Worm (Caenorhabditis elegans): ENCODE measurements around the gene egg-1.
A peak's percentile ranks its signal among the peaks of the same experiment; 100 is the strongest.

Gene egg-1

DNA sequence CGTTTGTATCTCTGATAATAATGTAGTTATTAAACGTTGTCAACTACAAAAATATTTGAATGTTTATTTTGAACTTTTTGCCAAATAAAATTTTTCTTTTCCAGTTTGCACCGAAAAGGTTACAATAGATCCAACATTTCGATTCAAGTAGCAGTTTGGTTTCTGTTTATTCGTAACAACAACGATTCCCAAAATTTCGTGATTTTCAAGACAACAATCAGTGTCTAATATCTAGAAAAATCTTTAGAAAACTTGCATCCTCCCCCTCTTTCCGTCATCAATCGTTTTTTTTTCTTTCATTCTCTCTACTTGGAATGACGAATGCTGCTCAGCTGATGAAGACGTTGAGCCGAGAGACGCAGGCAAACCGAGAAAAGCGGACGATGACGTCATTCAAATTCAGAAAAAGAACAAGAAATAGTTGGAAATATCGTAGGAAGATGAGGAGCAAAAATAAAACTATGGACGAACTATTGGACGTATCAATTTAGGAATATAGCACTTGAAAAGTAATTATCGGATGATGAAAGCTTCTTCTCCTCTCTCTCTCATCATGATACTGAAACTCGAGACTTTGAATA lies 30.6 kb downstream of the egg-1 start (continued):
- TF ChIP-seq nhr-19 (GFP tag; conservative IDR thresholded peaks at IDR 0.05) (peak; percentile 25; the same call in 1 of the 2 replicates), aha-1 (tag; optimal IDR thresholded peaks at IDR 0.05) (no peak), nhr-20 (tag; optimal IDR thresholded peaks at IDR 0.05) (peak; percentile 37), fkh-10 (GFP tag; optimal IDR thresholded peaks at IDR 0.05) (peak; percentile 74), sptf-1 (tag; optimal IDR thresholded peaks at IDR 0.05) (no peak), xbp-1 (tag; optimal IDR thresholded peaks at IDR 0.05) (peak; percentile 60), elt-2 (tag; optimal IDR thresholded peaks at IDR 0.05) (no peak), irx-1 (tag; optimal IDR thresholded peaks at IDR 0.05) (peak; percentile 52), pax-3 (tag; optimal IDR thresholded peaks at IDR 0.05) (peak; percentile 63), nhr-47 (tag; optimal IDR thresholded peaks at IDR 0.05) (peak; percentile 82), sox-4 (tag; optimal IDR thresholded peaks at IDR 0.05) (peak; percentile 72), hlh-17 (GFP tag; optimal IDR thresholded peaks at IDR 0.05; ENCODE audit: borderline replicate concordance) (no peak), unc-30 (tag; optimal IDR thresholded peaks at IDR 0.05) (no peak), mef-2 (tag; optimal IDR thresholded peaks at IDR 0.05) (peak; percentile 74), lin-14 (GFP tag; optimal IDR thresholded peaks at IDR 0.05) (peak; percentile 94), alr-1 (tag; optimal IDR thresholded peaks at IDR 0.05; ENCODE audit: borderline replicate concordance) (no peak), lin-13 (GFP tag; optimal IDR thresholded peaks at IDR 0.05) (peak; percentile 42), elt-3 (tag; optimal IDR thresholded peaks at IDR 0.05) (no peak), lir-3 (tag; optimal IDR thresholded peaks at IDR 0.05; ENCODE audit: poor library complexity) (peak; percentile 29), nhr-76 (tag; optimal IDR thresholded peaks at IDR 0.05) (no peak), pqm-1 (tag; optimal IDR thresholded peaks at IDR 0.05) (no peak), rnt-1 (tag; optimal IDR thresholded peaks at IDR 0.05) (no peak), hpl-2 (GFP tag; optimal IDR thresholded peaks at IDR 0.05) (no peak), efl-1 (optimal IDR thresholded peaks at IDR 0.05) (peak; percentile 23 to 33), efl-1 (GFP tag; optimal IDR thresholded peaks at IDR 0.05 in 1 of 2) (peak in 1 of 2 experiments; percentile 19), ztf-4 (tag; optimal IDR thresholded peaks at IDR 0.05) (peak; percentile 65), lin-39 (tag; optimal IDR thresholded peaks at IDR 0.05) (no peak), nhr-84 (tag; optimal IDR thresholded peaks at IDR 0.05) (no peak), grh-1 (GFP tag; IDR thresholded peaks at IDR 0.05) (no peak), blmp-1 (tag; optimal IDR thresholded peaks at IDR 0.05) (no peak), lin-35 (GFP tag; optimal IDR thresholded peaks at IDR 0.05) (peak in 1 of 2 experiments; percentile 35), lin-15B (tag; optimal IDR thresholded peaks at IDR 0.05) (no peak)

DNA sequence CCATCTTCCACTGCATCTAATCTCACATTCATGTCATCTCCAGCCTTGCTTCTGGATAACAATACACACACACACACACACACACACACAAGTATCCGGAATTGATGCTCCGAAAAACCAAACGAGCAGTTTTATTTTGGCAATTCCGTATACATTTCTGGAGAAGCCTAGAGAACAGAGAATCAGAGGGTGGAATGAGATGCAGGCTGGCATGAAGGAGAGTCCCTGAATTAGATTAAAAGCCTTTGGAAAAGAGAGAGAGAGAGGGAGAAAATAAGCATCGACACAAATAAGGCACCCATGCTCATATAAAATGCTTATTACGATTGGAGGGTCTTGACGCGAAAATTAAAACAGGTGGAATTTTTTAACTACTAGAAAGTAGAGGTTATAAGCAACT lies 32.7 kb downstream of the egg-1 start:
- TF ChIP-seq lin-14 (GFP tag; optimal IDR thresholded peaks at IDR 0.05) (peak; percentile 60), pqm-1 (tag; optimal IDR thresholded peaks at IDR 0.05) (no peak), alr-1 (tag; optimal IDR thresholded peaks at IDR 0.05; ENCODE audit: borderline replicate concordance) (no peak)

DNA sequence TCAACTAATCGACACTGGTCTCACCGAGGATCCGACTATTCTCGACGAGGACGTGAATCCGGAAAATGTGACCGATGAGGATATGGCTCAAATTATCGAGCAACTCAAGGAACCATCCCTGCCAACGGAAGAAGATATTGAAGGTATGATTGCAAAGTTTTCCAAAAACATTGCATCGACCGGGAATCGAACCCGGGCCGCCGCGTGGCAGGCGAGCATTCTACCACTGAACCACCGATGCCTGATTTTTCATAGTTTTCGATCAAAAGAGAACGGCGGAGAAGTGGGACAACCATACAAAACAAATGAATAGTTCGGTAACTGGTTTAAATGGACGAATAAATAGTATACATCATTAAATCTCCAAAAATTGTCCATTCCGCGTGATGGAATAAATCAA lies 33.9 kb downstream of the egg-1 start:
- TF ChIP-seq tlp-1 (tag; optimal IDR thresholded peaks at IDR 0.05) = no peak
- no peak for TF ChIP-seq ceh-90 (tag; optimal IDR thresholded peaks at IDR 0.05)
- TF ChIP-seq pqm-1 (tag; optimal IDR thresholded peaks at IDR 0.05) = no peak
- no peak for TF ChIP-seq swsn-7 (tag; optimal IDR thresholded peaks at IDR 0.05)
- TF ChIP-seq unc-130 (tag; optimal IDR thresholded peaks at IDR 0.05) = no peak
- TF ChIP-seq ceh-82 (tag; optimal IDR thresholded peaks at IDR 0.05) = no peak
- TF ChIP-seq ztf-11 (tag; optimal IDR thresholded peaks at IDR 0.05) = no peak
- no peak for TF ChIP-seq sptf-1 (tag; optimal IDR thresholded peaks at IDR 0.05)
- TF ChIP-seq ces-1 (GFP tag; optimal IDR thresholded peaks at IDR 0.05) = no peak
- no peak for TF ChIP-seq mep-1 (tag; optimal IDR thresholded peaks at IDR 0.05)
- TF ChIP-seq F16B12.6 (tag; optimal IDR thresholded peaks at IDR 0.05) = no peak
- TF ChIP-seq alr-1 (tag; optimal IDR thresholded peaks at IDR 0.05; ENCODE audit: borderline replicate concordance) = no peak
- TF ChIP-seq nhr-20 (tag; optimal IDR thresholded peaks at IDR 0.05) = no peak
- no peak for TF ChIP-seq efl-1 (optimal IDR thresholded peaks at IDR 0.05)
- no peak for TF ChIP-seq efl-1 (GFP tag; optimal IDR thresholded peaks at IDR 0.05 in 1 of 2)
- TF ChIP-seq skn-1 (tag; optimal IDR thresholded peaks at IDR 0.05) = no peak

Data from whole organism, L1 larva.